Worm (Caenorhabditis elegans) whole organism, L1 larva: Measurements from ENCODE around the gene sre-8.
"Not testable (repeated sequence)": the region's sequence is repeated elsewhere in the genome, so short reads cannot be mapped to it uniquely, and the experiment has no call there.

Source experiments
- C16A3.4 ChIP-seq: fragments of 150-350 bp; optimal IDR thresholded peaks from 2 replicates; lab custom pipeline; 2014; ENCODE audit warnings: missing biosample characterization, missing genetic modification characterization
- efl-1 ChIP-seq, 4 experiments: fragments of 150-350 bp; optimal IDR thresholded peaks in 3 of 4; peaks in 1 of 4; 1 replicate in 1 of 4; 2 replicates in 3 of 4; lab custom pipeline; 2014; ENCODE audit warnings: missing biosample characterization in 2 of 4, missing genetic modification characterization in 2 of 4, missing genetic modification reagents in 2 of 4
- elt-2 ChIP-seq: sonication (generic microtip); optimal IDR thresholded peaks from 2 replicates; lab custom pipeline; 2016; ENCODE audit warnings: missing genetic modification characterization, mild to moderate bottlenecking, inconsistent platforms, missing compliant biosample characterization, missing genetic modification reagents
- fkh-8 ChIP-seq: sonication (generic microtip); optimal IDR thresholded peaks from 2 replicates; lab custom pipeline; 2016; ENCODE audit warnings: mild to moderate bottlenecking, missing genetic modification characterization, missing compliant biosample characterization
- hlh-17 ChIP-seq: fragments of 200-800 bp; sonication (Bioruptor generic); optimal IDR thresholded peaks from 2 replicates; lab custom pipeline; 2018; ENCODE audit warnings: missing genetic modification characterization, mild to moderate bottlenecking, missing compliant biosample characterization, moderate library complexity, borderline replicate concordance
- nhr-71 ChIP-seq: sonication (generic microtip); optimal IDR thresholded peaks from 2 replicates; lab custom pipeline; 2016; ENCODE audit warnings: mild to moderate bottlenecking, missing genetic modification characterization, moderate library complexity, missing compliant biosample characterization
- nhr-90 ChIP-seq: sonication (generic microtip); optimal IDR thresholded peaks from 2 replicates; lab custom pipeline; 2016; ENCODE audit warnings: mild to moderate bottlenecking, missing genetic modification characterization, missing compliant biosample characterization; ENCODE audit not compliant: poor library complexity
- sox-4 ChIP-seq: sonication (generic microtip); optimal IDR thresholded peaks from 2 replicates; lab custom pipeline; 2016; ENCODE audit warnings: missing genetic modification characterization, missing compliant biosample characterization
- unc-130 ChIP-seq: fragments of 150-350 bp; optimal IDR thresholded peaks from 2 replicates; lab custom pipeline; 2017; ENCODE audit warnings: missing biosample characterization, missing genetic modification characterization, inconsistent platforms
- unc-86 ChIP-seq: sonication (generic microtip); optimal IDR thresholded peaks from 2 replicates; lab custom pipeline; 2016; ENCODE audit warnings: missing genetic modification characterization, missing compliant biosample characterization
- vab-15 ChIP-seq: sonication (generic microtip); optimal IDR thresholded peaks from 2 replicates; lab custom pipeline; 2017; ENCODE audit warnings: missing genotype, mild to moderate bottlenecking, missing genetic modification characterization, missing compliant biosample characterization
- ztf-4 ChIP-seq: fragments of 150-350 bp; optimal IDR thresholded peaks from 2 replicates; lab custom pipeline; 2014; ENCODE audit warnings: missing biosample characterization, missing genetic modification characterization

sre-8 gene

ce11 chrV:14299569-14300064, 42.7 kb downstream of the sre-8 start, which contains the start of the genes spig-3 and F14D7.12:
TSS of gene spig-3 (minus strand) at chrV:14299669.
TSS of gene F14D7.12 (plus strand) at chrV:14300014.
- TF ChIP-seq efl-1 (optimal IDR thresholded peaks at IDR 0.05; lab: Kevin White, UChicago) (no peak), efl-1 (GFP tag; optimal IDR thresholded peaks at IDR 0.05 in 1 of 2; lab: Kevin White, UChicago) (peak in 1 of 2 experiments; percentile 49), fkh-8 (no peak), nhr-71 (tag; lab: Kevin White, UChicago) (no peak), unc-86 (tag; lab: Kevin White, UChicago) (no peak)

ce11 chrV:14301076-14301475, 44.2 kb downstream of the sre-8 start, which contains the start of gene F14D7.6:
TSS of gene F14D7.6 (plus strand) at chrV:14301413.
- TF ChIP-seq sox-4 (tag; lab: Kevin White, UChicago) (no peak), elt-2 (tag; lab: Kevin White, UChicago) (peak; percentile 4)

ce11 chrV:14306771-14307170, 49.9 kb downstream of the sre-8 start, which contains the start of gene spig-4:
TSS of gene spig-4 (minus strand) at chrV:14306871.
- not testable (repeated sequence) for TF ChIP-seq vab-15 (tag; lab: Kevin White, UChicago); hlh-17 (GFP tag; lab: Kevin White, UChicago); ztf-4 (tag; lab: Kevin White, UChicago)

ce11 chrV:14308164-14308563, 51.3 kb downstream of the sre-8 start, which contains the start of gene spig-5:
TSS of gene spig-5 (plus strand) at chrV:14308464.
- not testable (repeated sequence) for TF ChIP-seq unc-130 (tag; lab: Kevin White, UChicago); C16A3.4; nhr-90 (tag; lab: Kevin White, UChicago)
